Worm (Caenorhabditis elegans): ENCODE measurements around the gene fars-3.

The fars-3 gene

DNA sequence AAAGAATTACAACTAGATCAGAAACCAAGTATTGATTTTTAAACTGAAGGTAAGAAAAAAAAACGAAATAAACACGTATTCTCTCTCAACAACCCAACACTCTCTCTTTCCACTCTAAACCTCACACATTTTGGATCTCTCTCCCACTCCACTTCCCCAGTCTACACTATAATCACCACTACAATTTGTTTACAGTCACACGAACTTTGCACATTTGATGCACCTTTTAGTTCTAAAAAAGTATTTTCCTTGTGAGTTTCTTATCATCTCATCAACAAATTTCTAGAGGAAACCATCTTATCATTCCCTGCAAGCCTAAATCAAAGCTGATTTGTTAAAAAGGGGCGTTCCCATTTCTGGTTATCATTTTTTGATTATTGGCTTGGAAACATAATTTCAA lies 19.9 kb downstream of the fars-3 start:
- TF ChIP-seq snpc-4 (tag; optimal IDR thresholded peaks at IDR 0.05) (no peak), nhr-42 (GFP tag; IDR thresholded peaks at IDR 0.05) (no peak), sdz-12 (GFP tag; optimal IDR thresholded peaks at IDR 0.05) (no peak), nhr-10 (tag; optimal IDR thresholded peaks at IDR 0.05) (no peak), ama-1 (optimal IDR thresholded peaks at IDR 0.05) (no peak), egl-43 (GFP tag; IDR thresholded peaks at IDR 0.05) (no peak), lin-15B (tag; optimal IDR thresholded peaks at IDR 0.05) (no peak), lin-1 (GFP tag; IDR thresholded peaks at IDR 0.05) (no peak), tra-1 (GFP tag; IDR thresholded peaks at IDR 0.05) (no peak), madf-5 (GFP tag; IDR thresholded peaks at IDR 0.05) (no peak), dve-1 (tag; optimal IDR thresholded peaks at IDR 0.05; ENCODE audit: insufficient read depth) (peak; percentile 94), mdl-1 (tag; optimal IDR thresholded peaks at IDR 0.05) (no peak), hif-1 (tag; optimal IDR thresholded peaks at IDR 0.05) (peak in 1 of 2 experiments; percentile 86), aha-1 (tag) (peak; percentile 80), php-3 (GFP tag; IDR thresholded peaks at IDR 0.05) (peak; percentile 63; the same call in 1 of the 2 replicates), nhr-76 (tag; optimal IDR thresholded peaks at IDR 0.05) (no peak), attf-4 (tag; optimal IDR thresholded peaks at IDR 0.05) (no peak), arid-1 (GFP tag; conservative IDR thresholded peaks at IDR 0.05) (no peak), hlh-11 (tag; optimal IDR thresholded peaks at IDR 0.05) (peak; percentile 87), snpc-1.2 (GFP tag; IDR thresholded peaks at IDR 0.05) (no peak), zag-1 (tag; optimal IDR thresholded peaks at IDR 0.05) (no peak), F10B5.3 (tag; optimal IDR thresholded peaks at IDR 0.05) (no peak), dmd-6 (GFP tag; IDR thresholded peaks at IDR 0.05) (peak; percentile 85), lin-38 (GFP tag; IDR thresholded peaks at IDR 0.05) (no peak), D1046.2 (GFP tag; IDR thresholded peaks at IDR 0.05) (no peak), hmg-1.1 (GFP tag; IDR thresholded peaks at IDR 0.05) (no peak), madf-9 (GFP tag; conservative IDR thresholded peaks at IDR 0.05) (no peak), nhr-11 (tag; optimal IDR thresholded peaks at IDR 0.05) (no peak), F49E8.2 (tag; optimal IDR thresholded peaks at IDR 0.05; ENCODE audit: borderline replicate concordance) (no peak), dmd-8 (GFP tag; IDR thresholded peaks at IDR 0.05) (no peak), ceh-32 (tag; optimal IDR thresholded peaks at IDR 0.05; ENCODE audit: poor library complexity) (no peak), zip-2 (tag; optimal IDR thresholded peaks at IDR 0.05) (no peak), mep-1 (tag; optimal IDR thresholded peaks at IDR 0.05) (peak; percentile 58), ZK337.2 (GFP tag; IDR thresholded peaks at IDR 0.05) (no peak), ztf-11 (tag; optimal IDR thresholded peaks at IDR 0.05) (no peak), mes-2 (tag; optimal IDR thresholded peaks at IDR 0.05; ENCODE audit: poor library complexity, severe bottlenecking) (peak; percentile 30), unc-130 (GFP tag; optimal IDR thresholded peaks at IDR 0.05) (no peak), mxl-2 (GFP tag; conservative IDR thresholded peaks at IDR 0.05) (no peak), aly-2 (tag; optimal IDR thresholded peaks at IDR 0.05) (no peak), lin-39 (tag; optimal IDR thresholded peaks at IDR 0.05) (no peak), nhr-6 (tag; optimal IDR thresholded peaks at IDR 0.05) (no peak), rbr-2 (tag; optimal IDR thresholded peaks at IDR 0.05) (no peak), lsy-2 (tag; optimal IDR thresholded peaks at IDR 0.05) (peak in 1 of 2 experiments; percentile 51), daf-12 (tag; optimal IDR thresholded peaks at IDR 0.05) (no peak), ceh-28 (tag; optimal IDR thresholded peaks at IDR 0.05) (no peak), gei-8 (GFP tag; optimal IDR thresholded peaks at IDR 0.05) (no peak), F37D6.2 (tag; optimal IDR thresholded peaks at IDR 0.05) (no peak), mxl-3 (GFP tag; optimal IDR thresholded peaks at IDR 0.05) (peak; percentile 19), lim-7 (GFP tag; IDR thresholded peaks at IDR 0.05) (no peak), tag-97 (GFP tag; IDR thresholded peaks at IDR 0.05) (no peak), fos-1 (tag; optimal IDR thresholded peaks at IDR 0.05) (no peak), Y48G9A.11 (GFP tag; IDR thresholded peaks at IDR 0.05) (no peak), hlh-30 (tag; optimal IDR thresholded peaks at IDR 0.05; ENCODE audit: insufficient read depth) (peak; percentile 54)
